Worm (Caenorhabditis elegans): Measurements from ENCODE around the gene nol-56.

ce11 chrV:10398431-10398830 lies 45.7 kb upstream of the nol-56 start, which contains the start of gene ugt-2:
- no peak for TF ChIP-seq unc-86 (tag; optimal IDR thresholded peaks at IDR 0.05)
- TF ChIP-seq zip-5 (tag; optimal IDR thresholded peaks at IDR 0.05) = no peak
- no peak for TF ChIP-seq C08G9.2 (tag; optimal IDR thresholded peaks at IDR 0.05)
- TF ChIP-seq ztf-16 (tag; optimal IDR thresholded peaks at IDR 0.05) = no peak
- TF ChIP-seq nhr-11 (tag; optimal IDR thresholded peaks at IDR 0.05) = no peak
- TF ChIP-seq ama-1 (optimal IDR thresholded peaks at IDR 0.05) = no peak
- no peak for TF ChIP-seq ceh-14 (tag; optimal IDR thresholded peaks at IDR 0.05)
- no peak for TF ChIP-seq nfya-1 (tag; optimal IDR thresholded peaks at IDR 0.05)
- no peak for TF ChIP-seq odd-2 (tag; optimal IDR thresholded peaks at IDR 0.05)
- TF ChIP-seq madf-2 (tag; optimal IDR thresholded peaks at IDR 0.05) = no peak
- no peak for TF ChIP-seq fkh-10 (GFP tag; optimal IDR thresholded peaks at IDR 0.05)
- TF ChIP-seq tbx-7 (tag; optimal IDR thresholded peaks at IDR 0.05) = no peak
- no peak for TF ChIP-seq hlh-8 (tag; optimal IDR thresholded peaks at IDR 0.05)
